Worm (Caenorhabditis elegans): ENCODE measurements around the gene F47D12.7.
A peak's percentile ranks its signal among the peaks of the same experiment; 100 is the strongest.

F47D12.7 gene

DNA sequence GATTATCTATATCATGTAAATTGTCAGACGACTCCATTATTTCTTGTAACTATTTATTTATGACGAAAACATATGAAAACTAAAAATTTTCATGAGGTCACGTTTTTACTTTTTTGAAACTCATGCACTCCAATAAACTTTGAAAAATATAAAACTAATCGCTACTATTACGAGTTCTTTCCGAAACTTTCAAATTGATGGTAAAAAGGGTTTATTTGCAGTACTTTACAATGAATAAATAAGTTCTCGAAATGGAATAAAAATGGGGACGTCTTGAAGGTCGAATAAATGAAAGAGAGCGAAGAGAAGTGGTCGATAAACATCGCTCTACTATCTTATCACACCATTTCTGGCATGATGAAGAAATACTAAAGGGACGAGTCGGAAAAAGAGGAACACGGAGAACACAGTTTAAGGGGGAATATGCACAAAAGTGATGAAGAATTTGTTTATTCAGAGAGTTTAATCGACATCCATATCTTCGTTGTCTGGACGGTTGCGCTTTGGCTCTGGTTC is 44.2 kb upstream of the F47D12.7 start, which contains the start of gene let-767:
let-767 (minus strand) TSS at position 51 of the 516 bp plus-strand sequence.
- TF ChIP-seq Y75B8A.6 (GFP tag; IDR thresholded peaks at IDR 0.05) = no peak
- TF ChIP-seq lin-13 (GFP tag; optimal IDR thresholded peaks at IDR 0.05) = peak; percentile 47
- TF ChIP-seq mep-1 (tag; optimal IDR thresholded peaks at IDR 0.05) = peak; percentile 21
- peak; percentile 41 for TF ChIP-seq nhr-28 (tag; optimal IDR thresholded peaks at IDR 0.05)
- TF ChIP-seq daf-16 (GFP tag; optimal IDR thresholded peaks at IDR 0.05) = no peak
- peak; percentile 68 for TF ChIP-seq daf-16 (tag; optimal IDR thresholded peaks at IDR 0.05)
- TF ChIP-seq pqm-1 (tag; optimal IDR thresholded peaks at IDR 0.05) = peak; percentile 70
- no peak for TF ChIP-seq ces-1 (GFP tag; optimal IDR thresholded peaks at IDR 0.05)
- TF ChIP-seq dmd-6 (GFP tag; IDR thresholded peaks at IDR 0.05) = peak; percentile 7; the same call in 1 of the 2 replicates
- TF ChIP-seq hlh-11 (tag; optimal IDR thresholded peaks at IDR 0.05) = peak; percentile 28

DNA sequence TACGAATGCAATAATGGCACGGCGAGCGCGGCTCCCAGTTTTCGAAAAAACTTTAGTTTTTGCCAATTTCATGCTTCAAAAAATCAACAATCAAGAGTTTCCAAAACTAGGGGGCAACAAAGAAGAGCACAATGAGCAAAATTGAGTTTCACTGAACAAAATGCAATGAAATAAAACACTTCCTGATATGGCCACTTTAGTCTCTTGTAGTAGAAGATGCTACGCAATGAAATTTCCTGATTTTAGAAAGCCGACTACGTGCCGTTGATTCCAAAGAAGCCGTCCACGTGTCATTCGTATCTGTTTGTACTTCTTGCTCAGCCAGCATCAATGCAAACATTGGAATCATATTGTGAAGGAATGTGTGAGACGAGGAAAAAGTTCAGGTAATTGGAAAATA is 38.5 kb upstream of the F47D12.7 start:
- TF ChIP-seq fkh-10 (GFP tag; optimal IDR thresholded peaks at IDR 0.05) (peak; percentile 24), dmd-8 (GFP tag; IDR thresholded peaks at IDR 0.05) (no peak)

DNA sequence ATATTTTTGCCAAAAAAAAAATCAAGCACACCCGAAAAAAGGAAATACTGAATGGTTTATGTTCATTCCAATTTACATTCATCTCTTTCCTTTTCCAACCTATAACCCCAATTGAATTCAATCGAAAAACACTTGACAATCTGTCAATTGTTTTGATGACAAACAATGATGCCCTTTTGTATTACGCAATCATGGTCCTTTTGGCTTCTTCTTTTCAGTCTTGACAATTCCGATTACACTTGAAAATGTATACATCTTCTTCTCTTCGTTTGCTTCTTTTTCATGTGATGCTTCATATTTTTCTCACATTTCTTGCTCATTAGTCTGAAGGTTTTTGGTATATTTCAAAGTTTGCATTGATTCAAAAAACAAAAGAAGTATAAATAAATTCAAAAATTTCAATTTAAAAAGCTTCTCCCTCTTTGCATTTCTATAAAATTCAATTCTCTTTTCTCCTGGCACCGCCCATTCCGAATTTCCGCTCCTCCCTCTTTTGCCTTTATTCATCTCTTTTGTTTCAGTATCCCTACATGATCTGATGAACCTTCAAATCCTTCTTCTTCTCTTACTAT is 35.5 kb upstream of the F47D12.7 start, which contains the start of gene C56G2.4:
C56G2.4 (plus strand) TSS at position 522 of the 572 bp plus-strand sequence.
- TF ChIP-seq php-3 (GFP tag; IDR thresholded peaks at IDR 0.05) (no peak), zip-2 (tag; optimal IDR thresholded peaks at IDR 0.05) (no peak), rbr-2 (tag; optimal IDR thresholded peaks at IDR 0.05) (no peak), nhr-41 (GFP tag; IDR thresholded peaks at IDR 0.05) (no peak), nhr-76 (tag; optimal IDR thresholded peaks at IDR 0.05) (no peak), lin-38 (GFP tag; IDR thresholded peaks at IDR 0.05) (no peak), skn-1 (tag; optimal IDR thresholded peaks at IDR 0.05) (no peak), daf-16 (GFP tag; optimal IDR thresholded peaks at IDR 0.05) (no peak), daf-16 (tag; optimal IDR thresholded peaks at IDR 0.05) (no peak), mep-1 (tag; optimal IDR thresholded peaks at IDR 0.05) (no peak), Y75B8A.6 (GFP tag; IDR thresholded peaks at IDR 0.05) (no peak), zfp-3 (GFP tag; conservative IDR thresholded peaks at IDR 0.05) (no peak)

DNA sequence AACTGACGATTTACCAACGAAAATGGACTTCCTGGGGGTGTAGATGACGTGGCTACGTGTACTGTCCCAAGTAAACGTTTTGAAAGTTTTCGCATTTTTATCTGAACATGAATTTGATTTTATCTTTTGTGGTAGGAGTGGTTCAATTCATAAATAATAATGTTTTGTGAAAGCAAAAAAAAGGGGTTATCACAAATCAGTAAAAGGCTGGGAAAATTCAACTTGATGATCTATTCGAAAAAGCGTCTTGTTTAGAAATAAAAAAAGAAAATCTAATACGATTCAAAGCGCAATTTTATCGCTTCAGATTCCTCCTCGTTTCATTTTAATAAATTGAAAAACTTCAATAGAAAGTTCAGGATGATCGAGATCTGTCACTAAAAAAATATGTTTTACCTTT is 28.3 kb upstream of the F47D12.7 start, which contains the start of gene C56G2.5:
C56G2.5 (minus strand) TSS at position 101 of the 400 bp plus-strand sequence.
- no peak for TF ChIP-seq daf-8 (GFP tag; IDR thresholded peaks at IDR 0.05)
- peak in 1 of 2 experiments; percentile 38 for TF ChIP-seq unc-62 (GFP tag; optimal IDR thresholded peaks at IDR 0.05 in 1 of 2)
- TF ChIP-seq unc-62 (tag; optimal IDR thresholded peaks at IDR 0.05) = no peak

DNA sequence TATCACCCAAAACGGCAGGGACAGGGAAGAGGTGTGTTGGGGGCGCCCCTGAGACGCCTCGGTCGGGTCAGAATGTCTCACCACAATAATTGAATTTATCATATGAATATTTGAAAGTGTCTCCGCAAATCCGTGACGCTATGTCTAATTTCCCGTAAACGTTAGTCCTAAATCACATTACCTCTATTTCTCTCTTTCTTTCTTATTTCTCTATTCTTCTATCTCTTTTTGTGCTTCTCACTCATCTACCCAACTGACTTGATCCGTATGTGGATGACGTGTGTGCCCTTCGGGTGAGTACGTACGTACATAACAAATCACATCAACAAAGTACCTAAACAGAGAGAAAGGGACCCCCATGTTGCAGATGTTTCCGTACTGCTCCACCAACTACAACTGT is 21.5 kb upstream of the F47D12.7 start:
- TF ChIP-seq ctbp-1 (GFP tag; IDR thresholded peaks at IDR 0.05) = peak; percentile 64; the same call in 1 of the 2 replicates
- TF ChIP-seq ces-1 (GFP tag; optimal IDR thresholded peaks at IDR 0.05) = peak; percentile 93
- no peak for TF ChIP-seq Y48G9A.11 (GFP tag; IDR thresholded peaks at IDR 0.05)
- peak; percentile 92 for TF ChIP-seq fkh-10 (GFP tag; optimal IDR thresholded peaks at IDR 0.05)
- TF ChIP-seq unc-62 (GFP tag; optimal IDR thresholded peaks at IDR 0.05 in 1 of 2) = peak in 1 of 2 experiments; percentile 8
- TF ChIP-seq unc-62 (tag; optimal IDR thresholded peaks at IDR 0.05) = no peak

DNA sequence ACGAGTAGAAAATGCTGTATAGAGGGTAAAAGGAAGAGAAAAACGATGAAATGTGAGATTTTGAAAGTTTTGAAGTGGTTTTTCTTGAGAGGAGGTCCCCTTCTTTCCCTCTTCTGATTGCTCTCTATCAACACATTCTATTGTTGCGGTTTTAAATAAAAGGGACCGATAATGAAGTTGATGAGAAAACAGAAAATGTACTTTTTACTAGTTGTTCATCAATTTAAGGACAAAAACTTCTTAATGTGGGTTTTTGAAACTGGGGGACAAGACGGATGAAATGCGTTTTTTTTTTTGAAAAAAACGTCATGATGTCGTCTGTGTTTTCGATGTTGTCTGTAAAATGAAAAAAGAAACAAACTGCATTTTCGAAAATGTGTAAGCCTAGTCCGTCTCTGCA is 21.0 kb upstream of the F47D12.7 start:
- TF ChIP-seq gei-8 (GFP tag; optimal IDR thresholded peaks at IDR 0.05) (no peak), aha-1 (tag) (peak; percentile 93), madf-5 (GFP tag; IDR thresholded peaks at IDR 0.05) (no peak), mxl-3 (GFP tag; optimal IDR thresholded peaks at IDR 0.05) (no peak), nhr-11 (tag; optimal IDR thresholded peaks at IDR 0.05) (no peak), ama-1 (optimal IDR thresholded peaks at IDR 0.05) (no peak)

Data from whole organism, L4 larva.